Worm (Caenorhabditis elegans) whole organism, late embryonic: ENCODE results near the gene F46G10.4.

Source experiments
- C08G9.2 ChIP-seq: sonication (generic microtip); optimal IDR thresholded peaks from 2 replicates; lab custom pipeline; 2016; ENCODE audit warnings: mild to moderate bottlenecking, missing genetic modification characterization, moderate library complexity, missing compliant biosample characterization
- C38D4.7 ChIP-seq: fragments of 200-800 bp; sonication (Bioruptor generic); optimal IDR thresholded peaks from 2 replicates; lab custom pipeline; 2018; ENCODE audit warnings: mild to moderate bottlenecking, missing genetic modification characterization, moderate library complexity, missing compliant biosample characterization
- F13H6.1 ChIP-seq: sonication (generic microtip); optimal IDR thresholded peaks from 2 replicates; lab custom pipeline; 2016; ENCODE audit warnings: missing genetic modification characterization, missing compliant biosample characterization
- K02D7.2 ChIP-seq: sonication (generic microtip); optimal IDR thresholded peaks from 2 replicates; lab custom pipeline; 2017; ENCODE audit warnings: mild to moderate bottlenecking, missing genetic modification characterization, missing compliant biosample characterization
- K09A11.1 ChIP-seq: sonication (generic microtip); optimal IDR thresholded peaks from 2 replicates; lab custom pipeline; 2017; ENCODE audit warnings: antibody characterized with exemption, mild to moderate bottlenecking, missing genetic modification characterization, missing compliant biosample characterization; ENCODE audit not compliant: insufficient read depth
- T23F11.4 ChIP-seq: fragments of 200-800 bp; sonication (Bioruptor generic); optimal IDR thresholded peaks from 2 replicates; lab custom pipeline; 2018; ENCODE audit warnings: mild to moderate bottlenecking, missing genetic modification characterization, missing compliant biosample characterization
- Y22D7AL.16 ChIP-seq: sonication (generic microtip); optimal IDR thresholded peaks from 2 replicates; lab custom pipeline; 2016; ENCODE audit warnings: missing genetic modification characterization, missing compliant biosample characterization
- ahr-1 ChIP-seq: sonication (generic microtip); optimal IDR thresholded peaks from 2 replicates; lab custom pipeline; 2016; ENCODE audit warnings: missing genetic modification characterization, missing compliant biosample characterization
- ama-1 ChIP-seq: fragments of 150-350 bp; optimal IDR thresholded peaks from 2 replicates; lab custom pipeline; 2014
- ceh-14 ChIP-seq: sonication (generic microtip); optimal IDR thresholded peaks from 2 replicates; lab custom pipeline; 2016; ENCODE audit warnings: missing genotype, missing genetic modification characterization, missing compliant biosample characterization
- ceh-18 ChIP-seq: sonication (generic microtip); optimal IDR thresholded peaks from 2 replicates; lab custom pipeline; 2016; ENCODE audit warnings: missing genetic modification characterization, missing compliant biosample characterization
- ceh-19 ChIP-seq: fragments of 200-800 bp; sonication (Bioruptor generic); optimal IDR thresholded peaks from 2 replicates; lab custom pipeline; 2018; ENCODE audit warnings: mild to moderate bottlenecking, missing genetic modification characterization, missing compliant biosample characterization
- ceh-22 ChIP-seq: sonication (generic microtip); optimal IDR thresholded peaks from 2 replicates; lab custom pipeline; 2017; ENCODE audit warnings: missing biosample characterization, missing genetic modification characterization
- ceh-24 ChIP-seq: sonication (generic microtip); optimal IDR thresholded peaks from 2 replicates; lab custom pipeline; 2016; ENCODE audit warnings: mild to moderate bottlenecking, missing genetic modification characterization, missing compliant biosample characterization
- ceh-30 ChIP-seq: fragments of 150-350 bp; optimal IDR thresholded peaks from 2 replicates; lab custom pipeline; 2014; ENCODE audit warnings: missing biosample characterization, missing genetic modification characterization
- ceh-45 ChIP-seq: fragments of 200-800 bp; sonication (Bioruptor generic); IDR thresholded peaks from 2 replicates; pipeline ENCODE4 v1.3.6; 2022; ENCODE audit warnings: missing genetic modification reagents, missing genetic modification characterization, missing compliant biosample characterization
- ceh-48 ChIP-seq: sonication (generic microtip); optimal IDR thresholded peaks from 2 replicates; lab custom pipeline; 2016; ENCODE audit warnings: missing genetic modification characterization, inconsistent platforms, missing compliant biosample characterization
- ceh-9 ChIP-seq: sonication (generic microtip); optimal IDR thresholded peaks from 2 replicates; lab custom pipeline; 2016; ENCODE audit warnings: mild to moderate bottlenecking, missing genetic modification characterization, inconsistent platforms, missing compliant biosample characterization
- che-1 ChIP-seq: sonication (generic microtip); optimal IDR thresholded peaks from 2 replicates; lab custom pipeline; 2016; ENCODE audit warnings: mild to moderate bottlenecking, missing genetic modification characterization, missing compliant biosample characterization
- dmd-4 ChIP-seq: sonication (generic microtip); optimal IDR thresholded peaks from 2 replicates; lab custom pipeline; 2016; ENCODE audit warnings: borderline replicate concordance, missing genetic modification characterization, missing compliant biosample characterization
- ets-4 ChIP-seq: sonication (generic microtip); optimal IDR thresholded peaks from 2 replicates; lab custom pipeline; 2016; ENCODE audit warnings: missing genetic modification characterization, missing compliant biosample characterization
- fax-1 ChIP-seq: sonication (generic microtip); optimal IDR thresholded peaks from 2 replicates; lab custom pipeline; 2016; ENCODE audit warnings: missing genotype, missing genetic modification characterization, missing compliant biosample characterization
- fkh-10 ChIP-seq: fragments of 150-350 bp; optimal IDR thresholded peaks from 2 replicates; lab custom pipeline; 2014; ENCODE audit warnings: missing biosample characterization, missing genetic modification reagents, missing genetic modification characterization
- fkh-6 ChIP-seq: sonication (generic microtip); optimal IDR thresholded peaks from 2 replicates; lab custom pipeline; 2016; ENCODE audit warnings: missing genetic modification characterization, missing compliant biosample characterization
- hlh-13 ChIP-seq: fragments of 200-800 bp; sonication (Bioruptor generic); optimal IDR thresholded peaks from 2 replicates; lab custom pipeline; 2018; ENCODE audit warnings: mild to moderate bottlenecking, missing genetic modification characterization, missing compliant biosample characterization
- hlh-30 ChIP-seq: sonication (generic microtip); optimal IDR thresholded peaks from 2 replicates; lab custom pipeline; 2017; ENCODE audit warnings: antibody characterized with exemption, missing genetic modification characterization, missing compliant biosample characterization; ENCODE audit not compliant: insufficient read depth
- hlh-6 ChIP-seq: sonication (generic microtip); optimal IDR thresholded peaks from 2 replicates; lab custom pipeline; 2016; ENCODE audit warnings: missing genotype, missing genetic modification characterization, missing compliant biosample characterization
- lin-11 ChIP-seq: fragments of 200-800 bp; sonication (Bioruptor generic); optimal IDR thresholded peaks from 2 replicates; lab custom pipeline; 2018; ENCODE audit warnings: mild to moderate bottlenecking, missing genetic modification characterization, missing compliant biosample characterization
- mec-3 ChIP-seq: sonication (generic microtip); optimal IDR thresholded peaks from 2 replicates; lab custom pipeline; 2016; ENCODE audit warnings: borderline replicate concordance, missing genetic modification characterization, missing compliant biosample characterization
- npax-4 ChIP-seq: sonication (generic microtip); optimal IDR thresholded peaks from 2 replicates; lab custom pipeline; 2016; ENCODE audit warnings: missing genetic modification characterization, missing compliant biosample characterization
- pag-3 ChIP-seq: sonication (generic microtip); optimal IDR thresholded peaks from 2 replicates; lab custom pipeline; 2016; ENCODE audit warnings: missing compliant biosample characterization, missing genetic modification characterization, borderline replicate concordance
- pat-9 ChIP-seq: fragments of 200-800 bp; sonication (Bioruptor generic); optimal IDR thresholded peaks from 2 replicates; lab custom pipeline; 2018; ENCODE audit warnings: mild to moderate bottlenecking, missing genetic modification characterization, moderate library complexity, missing compliant biosample characterization
- pax-1 ChIP-seq: fragments of 150-350 bp; optimal IDR thresholded peaks from 2 replicates; lab custom pipeline; 2014; ENCODE audit warnings: missing biosample characterization, missing genetic modification characterization
- pros-1 ChIP-seq: fragments of 150-350 bp; optimal IDR thresholded peaks from 2 replicates; lab custom pipeline; 2014; ENCODE audit warnings: missing biosample characterization, missing genetic modification reagents, missing genetic modification characterization
- ref-2 ChIP-seq: sonication (generic microtip); optimal IDR thresholded peaks from 2 replicates; lab custom pipeline; 2016; ENCODE audit warnings: missing genetic modification characterization, missing compliant biosample characterization
- rnt-1 ChIP-seq: sonication (generic microtip); optimal IDR thresholded peaks from 2 replicates; lab custom pipeline; 2016; ENCODE audit warnings: missing genetic modification characterization, missing compliant biosample characterization
- sdc-2 ChIP-seq: sonication (generic microtip); optimal IDR thresholded peaks from 2 replicates; lab custom pipeline; 2016; ENCODE audit warnings: missing genotype, missing genetic modification characterization, missing compliant biosample characterization
- sox-2 ChIP-seq: fragments of 200-800 bp; sonication (Bioruptor generic); IDR thresholded peaks from 2 replicates; pipeline ENCODE4 v1.3.6; 2022; ENCODE audit warnings: missing genetic modification reagents, missing genetic modification characterization, missing compliant biosample characterization
- sox-4 ChIP-seq: sonication (generic microtip); optimal IDR thresholded peaks from 2 replicates; lab custom pipeline; 2017; ENCODE audit warnings: mild to moderate bottlenecking, missing genetic modification characterization, inconsistent platforms, missing compliant biosample characterization
- tbx-2 ChIP-seq: sonication (generic microtip); optimal IDR thresholded peaks from 2 replicates; lab custom pipeline; 2016; ENCODE audit warnings: missing genetic modification characterization, missing compliant biosample characterization
- tbx-7 ChIP-seq: sonication (generic microtip); optimal IDR thresholded peaks from 2 replicates; lab custom pipeline; 2016; ENCODE audit warnings: missing genotype, missing genetic modification characterization, missing compliant biosample characterization
- ttx-3 ChIP-seq: sonication (generic microtip); optimal IDR thresholded peaks from 2 replicates; lab custom pipeline; 2016; ENCODE audit warnings: missing genetic modification reagents, missing genetic modification characterization, missing compliant biosample characterization
- unc-42 ChIP-seq: sonication (generic microtip); optimal IDR thresholded peaks from 2 replicates; lab custom pipeline; 2016; ENCODE audit warnings: missing genotype, missing genetic modification characterization, missing compliant biosample characterization
- unc-55 ChIP-seq: sonication (generic microtip); optimal IDR thresholded peaks from 2 replicates; lab custom pipeline; 2017; ENCODE audit warnings: missing biosample characterization, missing genetic modification reagents, missing genetic modification characterization
- unc-86 ChIP-seq: sonication (generic microtip); optimal IDR thresholded peaks from 2 replicates; lab custom pipeline; 2016; ENCODE audit warnings: missing genetic modification characterization, missing compliant biosample characterization
- ztf-16 ChIP-seq: sonication (generic microtip); optimal IDR thresholded peaks from 2 replicates; lab custom pipeline; 2017; ENCODE audit warnings: missing genetic modification characterization, missing compliant biosample characterization

The F46G10.4 gene

DNA sequence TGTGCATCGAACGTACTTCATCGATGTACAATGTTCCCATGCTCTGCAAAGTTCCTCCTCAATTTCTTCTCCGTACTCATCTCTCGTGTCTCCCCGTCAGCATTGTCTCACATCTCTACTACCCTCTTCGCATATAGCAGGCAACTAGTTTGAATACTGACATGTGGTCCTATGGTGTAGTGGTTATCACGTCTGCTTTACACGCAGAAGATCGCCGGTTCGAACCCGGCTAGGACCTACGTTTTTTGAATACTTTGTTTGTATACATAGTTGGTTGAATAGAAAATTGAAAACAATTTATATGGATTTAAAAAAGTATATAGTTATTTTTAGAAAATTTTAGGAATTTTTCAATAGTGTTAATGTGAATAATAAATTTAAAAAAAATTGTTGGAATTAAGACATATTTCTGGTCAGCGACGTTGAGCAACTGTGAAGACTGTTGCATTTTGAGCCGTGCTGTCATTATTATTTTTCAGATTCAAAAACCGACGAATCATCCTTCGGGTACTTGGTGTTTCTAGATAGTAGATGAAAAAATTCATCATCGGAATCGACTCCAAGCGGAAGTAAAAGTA lies 26.9 kb upstream of the F46G10.4 start (continued):
- TF ChIP-seq sdc-2 (tag; lab: Kevin White, UChicago) (peak; percentile 91), ceh-24 (tag; lab: Kevin White, UChicago) (peak; percentile 83), ama-1 (no peak), C08G9.2 (peak; percentile 71), ceh-19 (peak; percentile 90), ttx-3 (peak; percentile 91), fkh-6 (tag; lab: Kevin White, UChicago) (peak; percentile 89), sox-2 (GFP tag; lab: Robert Waterston, UW) (peak; percentile 92), C38D4.7 (GFP tag; lab: Kevin White, UChicago) (peak; percentile 88), ceh-9 (tag; lab: Kevin White, UChicago) (peak; percentile 77), K02D7.2 (tag; lab: Kevin White, UChicago) (peak; percentile 89), ztf-16 (tag; lab: Kevin White, UChicago) (peak; percentile 88), ceh-48 (tag; lab: Kevin White, UChicago) (peak; percentile 80), pax-1 (tag; lab: Kevin White, UChicago) (no peak), tbx-7 (tag; lab: Kevin White, UChicago) (peak; percentile 29), Y22D7AL.16 (tag; lab: Kevin White, UChicago) (peak; percentile 90), mec-3 (tag; lab: Kevin White, UChicago) (no peak), hlh-13 (GFP tag; lab: Kevin White, UChicago) (peak; percentile 82), ceh-30 (tag; lab: Kevin White, UChicago) (peak; percentile 54), npax-4 (peak; percentile 91), T23F11.4 (GFP tag; lab: Kevin White, UChicago) (peak; percentile 88), unc-42 (tag; lab: Kevin White, UChicago) (peak; percentile 68), pag-3 (peak; percentile 74), F13H6.1 (peak; percentile 72), ceh-45 (peak; percentile 89), dmd-4 (tag; lab: Kevin White, UChicago) (peak; percentile 89), tbx-2 (peak; percentile 85), ahr-1 (tag; lab: Kevin White, UChicago) (peak; percentile 86), ref-2 (tag; lab: Kevin White, UChicago) (peak; percentile 83), ets-4 (tag; lab: Kevin White, UChicago) (peak; percentile 52), lin-11 (tag; lab: Kevin White, UChicago) (peak; percentile 90), rnt-1 (peak; percentile 80), pros-1 (peak; percentile 66), hlh-30 (tag; lab: Kevin White, UChicago) (peak; percentile 71), pat-9 (tag; lab: Kevin White, UChicago) (peak; percentile 93), unc-86 (peak; percentile 91), ceh-14 (tag; lab: Kevin White, UChicago) (peak; percentile 78), sox-4 (tag; lab: Kevin White, UChicago) (peak; percentile 89), fax-1 (tag; lab: Kevin White, UChicago) (peak; percentile 87), ceh-18 (tag; lab: Kevin White, UChicago) (peak; percentile 78), unc-55 (peak; percentile 62), ceh-22 (tag; lab: Kevin White, UChicago) (no peak), che-1 (tag; lab: Kevin White, UChicago) (peak; percentile 91), K09A11.1 (peak; percentile 83), hlh-6 (peak; percentile 89), fkh-10 (GFP tag; lab: Kevin White, UChicago) (peak; percentile 83)
